Worm (Caenorhabditis elegans) whole organism, L3 larva: ENCODE results near the gene fnta-1.

Experiments
- aly-2 ChIP-seq: fragments of 150-350 bp; optimal IDR thresholded peaks from 2 replicates; lab custom pipeline; 2014; ENCODE audit warnings: missing biosample characterization, missing genetic modification characterization
- ceh-82 ChIP-seq: fragments of 150-350 bp; optimal IDR thresholded peaks from 2 replicates; lab custom pipeline; 2014; ENCODE audit warnings: missing biosample characterization, missing genetic modification characterization
- fos-1 ChIP-seq: fragments of 150-350 bp; optimal IDR thresholded peaks from 2 replicates; lab custom pipeline; 2014; ENCODE audit warnings: missing biosample characterization, missing genetic modification characterization
- mdl-1 ChIP-seq: fragments of 150-350 bp; optimal IDR thresholded peaks from 2 replicates; lab custom pipeline; 2014; ENCODE audit warnings: missing biosample characterization, missing genetic modification characterization
- nhr-28 ChIP-seq: fragments of 150-350 bp; optimal IDR thresholded peaks from 2 replicates; lab custom pipeline; 2014; ENCODE audit warnings: missing biosample characterization, missing genetic modification characterization
- pha-4 ChIP-seq: fragments of 150-350 bp; optimal IDR thresholded peaks from 2 replicates; lab custom pipeline; 2014; ENCODE audit warnings: missing biosample characterization, missing genetic modification reagents, missing genetic modification characterization
- pqm-1 ChIP-seq: fragments of 150-350 bp; optimal IDR thresholded peaks from 2 replicates; lab custom pipeline; 2017; ENCODE audit warnings: missing biosample characterization, missing genetic modification characterization, inconsistent platforms
- skn-1 ChIP-seq: fragments of 150-350 bp; optimal IDR thresholded peaks from 2 replicates; lab custom pipeline; 2014; ENCODE audit warnings: missing biosample characterization, missing genetic modification characterization
- zag-1 ChIP-seq: fragments of 150-350 bp; optimal IDR thresholded peaks from 2 replicates; lab custom pipeline; 2014; ENCODE audit warnings: missing biosample characterization, missing genetic modification characterization

DNA sequence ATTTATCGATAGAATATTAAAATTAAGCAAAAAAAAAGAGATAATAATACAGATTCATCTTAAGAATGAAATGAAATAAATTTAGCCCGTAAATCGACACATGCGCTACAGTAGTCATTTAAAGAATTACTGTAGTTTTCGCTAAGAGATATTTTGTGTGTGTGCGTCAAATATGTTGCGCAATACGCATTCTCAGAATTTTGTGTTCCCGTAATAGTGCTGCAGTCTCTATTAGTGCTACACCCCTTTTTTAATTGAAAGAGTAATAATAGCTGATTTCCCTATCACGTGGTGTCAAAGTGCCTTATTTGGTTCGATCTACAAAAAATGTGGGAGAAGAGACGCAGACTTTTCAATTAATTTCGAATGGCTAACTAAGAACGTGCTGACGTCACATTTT, 4.2 kb upstream of the fnta-1 start:
- TF ChIP-seq skn-1 (tag; lab: Kevin White, UChicago) (no peak), ceh-82 (no peak), pha-4 (no peak), aly-2 (no peak), nhr-28 (no peak), pqm-1 (tag; lab: Kevin White, UChicago) (no peak), zag-1 (tag; lab: Kevin White, UChicago) (no peak), mdl-1 (tag; lab: Kevin White, UChicago) (no peak), fos-1 (tag; lab: Kevin White, UChicago) (no peak)
